Fruit fly (Drosophila melanogaster) whole organism, embryonic: ENCODE data around the gene CG42835.
A peak's percentile ranks its signal among the peaks of the same experiment; 100 is the strongest.

Experiments used
- ATbp ChIP-seq: fragments of 200-800 bp; sonication (Bioruptor generic); optimal IDR thresholded peaks from 2 replicates; lab custom pipeline; 2017; ENCODE audit warnings: missing biosample characterization, mild to moderate bottlenecking, missing genetic modification characterization, missing genetic modification reagents
- CG10654 ChIP-seq: fragments of 200-800 bp; sonication (Bioruptor generic); optimal IDR thresholded peaks from 2 replicates; lab custom pipeline; 2016; ENCODE audit warnings: missing biosample characterization, missing genetic modification characterization
- CG11696 ChIP-seq: fragments of 200-800 bp; sonication (Bioruptor generic); IDR thresholded peaks from 2 replicates; pipeline ENCODE4 v1.3.6; 2022; ENCODE audit warnings: missing biosample characterization, missing genetic modification characterization
- CG12236 ChIP-seq: fragments of 200-800 bp; sonication (Bioruptor generic); optimal IDR thresholded peaks from 2 replicates; lab custom pipeline; 2016; ENCODE audit warnings: missing biosample characterization, missing genetic modification characterization
- CG12659 ChIP-seq: fragments of 200-800 bp; sonication (Bioruptor generic); optimal IDR thresholded peaks from 3 replicates; lab custom pipeline; 2017; ENCODE audit warnings: mild to moderate bottlenecking, missing biosample characterization, missing genetic modification reagents, missing genetic modification characterization
- CG12942 ChIP-seq: fragments of 200-800 bp; sonication (Bioruptor generic); optimal IDR thresholded peaks from 3 replicates; lab custom pipeline; 2016; ENCODE audit warnings: missing biosample characterization, missing genetic modification characterization
- CG13296 ChIP-seq: fragments of 200-800 bp; sonication (Bioruptor generic); optimal IDR thresholded peaks from 3 replicates; lab custom pipeline; 2018; ENCODE audit warnings: missing biosample characterization, mild to moderate bottlenecking, missing genetic modification characterization
- CG13424 ChIP-seq: fragments of 200-800 bp; sonication (Bioruptor generic); optimal IDR thresholded peaks from 2 replicates; lab custom pipeline; 2019; ENCODE audit warnings: missing biosample characterization, mild to moderate bottlenecking, missing genetic modification characterization, moderate library complexity
- CG17385 ChIP-seq: fragments of 200-800 bp; sonication (Bioruptor generic); optimal IDR thresholded peaks from 3 replicates; lab custom pipeline; 2018; ENCODE audit warnings: missing biosample characterization, mild to moderate bottlenecking, missing genetic modification characterization
- CG17612 ChIP-seq: fragments of 200-800 bp; sonication (Bioruptor generic); IDR thresholded peaks from 2 replicates; pipeline ENCODE4 v1.3.6; 2022; ENCODE audit warnings: missing biosample characterization, missing genetic modification characterization
- CG18599 ChIP-seq: fragments of 200-800 bp; sonication (Bioruptor generic); optimal IDR thresholded peaks from 3 replicates; lab custom pipeline; 2017; ENCODE audit warnings: missing biosample characterization, missing genetic modification characterization, mild to moderate bottlenecking, moderate library complexity, missing genetic modification reagents
- CG2120 ChIP-seq: fragments of 200-800 bp; sonication (Bioruptor generic); optimal IDR thresholded peaks from 3 replicates; lab custom pipeline; 2016; ENCODE audit warnings: missing biosample characterization, missing genetic modification characterization
- CG2678 ChIP-seq: fragments of 200-800 bp; sonication (Bioruptor generic); optimal IDR thresholded peaks from 3 replicates; lab custom pipeline; 2019; ENCODE audit warnings: missing biosample characterization, mild to moderate bottlenecking, missing genetic modification characterization, moderate library complexity
- CG2712 ChIP-seq: fragments of 200-800 bp; optimal IDR thresholded peaks from 3 replicates; lab custom pipeline; 2019; ENCODE audit warnings: missing biosample characterization, mild to moderate bottlenecking, missing genetic modification characterization, moderate library complexity
- CG2889 ChIP-seq: fragments of 200-800 bp; sonication (Bioruptor generic); IDR thresholded peaks from 3 replicates; pipeline ENCODE4 v1.3.6; 2022; ENCODE audit warnings: missing biosample characterization, missing genetic modification characterization
- CG4820 ChIP-seq: fragments of 200-800 bp; sonication (Bioruptor generic); optimal IDR thresholded peaks from 3 replicates; lab custom pipeline; 2016; ENCODE audit warnings: missing biosample characterization, missing genetic modification characterization
- CG7357 ChIP-seq: fragments of 200-800 bp; sonication (Bioruptor generic); IDR thresholded peaks from 3 replicates; pipeline ENCODE4 v1.3.6; 2022; ENCODE audit warnings: missing biosample characterization, missing genetic modification characterization
- CG8281 ChIP-seq: fragments of 200-800 bp; sonication (Bioruptor generic); optimal IDR thresholded peaks from 2 replicates; lab custom pipeline; 2018; ENCODE audit warnings: missing biosample characterization, mild to moderate bottlenecking, missing genetic modification characterization, moderate library complexity
- CrebB ChIP-seq: fragments of 200-800 bp; sonication (Bioruptor generic); optimal IDR thresholded peaks from 3 replicates; lab custom pipeline; 2018; ENCODE audit warnings: missing biosample characterization, mild to moderate bottlenecking, missing genetic modification characterization
- Doc2 ChIP-seq: fragments of 200-800 bp; sonication (Bioruptor generic); IDR thresholded peaks from 2 replicates; pipeline ENCODE4 v1.3.6; 2022; ENCODE audit warnings: missing biosample characterization, missing genetic modification characterization
- GATAe ChIP-seq: fragments of 200-800 bp; sonication (Bioruptor generic); conservative IDR thresholded peaks from 2 replicates; pipeline ENCODE4 v1.3.6; 2022; ENCODE audit warnings: missing biosample characterization, missing genetic modification characterization
- Gsc ChIP-seq: fragments of 200-800 bp; sonication (Bioruptor generic); IDR thresholded peaks from 2 replicates; pipeline ENCODE4 v1.3.6; 2022; ENCODE audit warnings: missing biosample characterization, missing genetic modification characterization
- Hmr ChIP-seq: fragments of 200-800 bp; sonication (Bioruptor generic); optimal IDR thresholded peaks from 3 replicates; lab custom pipeline; 2017; ENCODE audit warnings: mild to moderate bottlenecking, missing biosample characterization, missing genetic modification reagents, missing genetic modification characterization
- Mad ChIP-seq: fragments of 200-800 bp; sonication (Bioruptor generic); optimal IDR thresholded peaks from 2 replicates; lab custom pipeline; 2016; ENCODE audit warnings: missing biosample characterization, missing genetic modification characterization
- Med ChIP-seq: fragments of 200-800 bp; sonication (Bioruptor generic); peaks from one replicate; lab custom pipeline; 2016; ENCODE audit warnings: missing biosample characterization, missing genetic modification characterization, mild to moderate bottlenecking, inconsistent platforms, moderate library complexity
- Mes4 ChIP-seq: fragments of 200-800 bp; sonication (Bioruptor generic); optimal IDR thresholded peaks from 2 replicates; lab custom pipeline; 2016; ENCODE audit warnings: missing biosample characterization, missing genetic modification characterization
- Usf ChIP-seq: fragments of 200-800 bp; sonication (Bioruptor generic); optimal IDR thresholded peaks from 2 replicates; lab custom pipeline; 2017; ENCODE audit warnings: missing genotype, missing biosample characterization, missing genetic modification characterization
- Xrp1 ChIP-seq: fragments of 200-800 bp; sonication (Bioruptor generic); IDR thresholded peaks from 2 replicates; pipeline ENCODE4 v1.3.6; 2022; ENCODE audit warnings: missing biosample characterization, missing genetic modification characterization
- dan ChIP-seq: fragments of 200-800 bp; sonication (Bioruptor generic); IDR thresholded peaks from 2 replicates; pipeline ENCODE4 v1.3.6; 2022; ENCODE audit warnings: missing biosample characterization, missing genetic modification characterization
- kni ChIP-seq: fragments of 200-800 bp; sonication (Bioruptor generic); optimal IDR thresholded peaks from 3 replicates; lab custom pipeline; 2017; ENCODE audit warnings: mild to moderate bottlenecking, missing biosample characterization, missing genetic modification reagents, missing genetic modification characterization
- lbe ChIP-seq: fragments of 200-800 bp; sonication (Bioruptor generic); optimal IDR thresholded peaks from 2 replicates; lab custom pipeline; 2016; ENCODE audit warnings: missing biosample characterization, mild to moderate bottlenecking, missing genetic modification characterization
- pfk ChIP-seq: fragments of 200-800 bp; sonication (Bioruptor generic); optimal IDR thresholded peaks from 2 replicates; lab custom pipeline; 2018; ENCODE audit warnings: missing biosample characterization, mild to moderate bottlenecking, missing genetic modification characterization, moderate library complexity
- pzg ChIP-seq: fragments of 200-800 bp; sonication (Bioruptor generic); optimal IDR thresholded peaks from 3 replicates; lab custom pipeline; 2018; ENCODE audit warnings: missing biosample characterization, mild to moderate bottlenecking, missing genetic modification characterization, moderate library complexity
- sens ChIP-seq: fragments of 200-800 bp; sonication (Bioruptor generic); peaks from one replicate; lab custom pipeline; 2016; ENCODE audit warnings: missing biosample characterization, missing genetic modification characterization
- tx ChIP-seq: fragments of 200-800 bp; sonication (Bioruptor generic); optimal IDR thresholded peaks from 2 replicates; lab custom pipeline; 2016; ENCODE audit warnings: missing biosample characterization, missing genetic modification characterization
- yki ChIP-seq: fragments of >200 bp; optimal IDR thresholded peaks from 3 replicates; lab custom pipeline; 2018
- zfh1 ChIP-seq: fragments of 200-800 bp; sonication (Bioruptor generic); IDR thresholded peaks from 3 replicates; pipeline ENCODE4 v1.3.6; 2022; ENCODE audit warnings: missing biosample characterization, missing genetic modification characterization

Gene CG42835

dm6 chr3R:17403618-17404017 lies 16.8 kb upstream of the CG42835 start, which contains the start of gene CG34280:
Gene CG34280 (minus strand): TSS chr3R:17403718.
- TF ChIP-seq CG13296 (no peak), Hmr (GFP tag; lab: Kevin White, UChicago) (no peak), GATAe (GFP tag; lab: Robert Waterston, UW) (no peak), CG13424 (tag; lab: Kevin White, UChicago) (no peak), Mes4 (no peak), Usf (GFP tag; lab: Kevin White, UChicago) (no peak), CG17385 (GFP tag; lab: Kevin White, UChicago) (no peak), CG2889 (GFP tag; lab: Robert Waterston, UW) (no peak), CG12659 (no peak), CG12942 (GFP tag; lab: Kevin White, UChicago) (no peak), CG4820 (GFP tag; lab: Kevin White, UChicago) (no peak), CG17612 (GFP tag; lab: Robert Waterston, UW) (no peak)

DNA sequence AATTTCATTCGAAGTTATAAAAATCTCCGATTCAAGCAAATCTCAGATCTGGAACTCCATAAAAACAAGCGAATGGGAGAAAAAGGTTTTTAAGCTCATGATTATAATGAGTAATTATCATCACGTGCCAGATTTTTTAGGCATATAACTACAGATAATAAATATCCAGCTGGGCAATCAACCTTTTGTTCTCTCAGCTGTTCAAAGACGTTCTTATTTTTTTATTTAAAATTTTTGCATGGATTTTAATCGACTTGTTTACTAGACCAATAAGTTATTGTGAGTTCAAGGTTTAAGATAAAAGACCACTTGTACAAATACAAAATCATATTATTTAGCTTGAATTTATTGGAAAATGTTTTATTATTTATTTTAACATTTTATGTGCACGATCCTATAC lies 16.3 kb upstream of the CG42835 start:
- TF ChIP-seq Med (GFP tag; lab: Kevin White, UChicago): peak; percentile 33
- TF ChIP-seq Hmr (GFP tag; lab: Kevin White, UChicago): peak; percentile 66
- TF ChIP-seq Doc2: no peak
- TF ChIP-seq lbe (GFP tag; lab: Kevin White, UChicago): peak; percentile 75
- TF ChIP-seq CG2889 (GFP tag; lab: Robert Waterston, UW): no peak
- peak; percentile 32 for TF ChIP-seq CG2120 (GFP tag; lab: Kevin White, UChicago)
- TF ChIP-seq sens: peak; percentile 15
- TF ChIP-seq CG2678 (tag; lab: Kevin White, UChicago): peak; percentile 6
- TF ChIP-seq, all 482 proteins: peak for 6

- TF ChIP-seq Xrp1 (GFP tag; lab: Robert Waterston, UW) (no peak), ATbp (GFP tag; lab: Kevin White, UChicago) (no peak), CG11696 (no peak), pzg (GFP tag; lab: Kevin White, UChicago) (no peak), kni (no peak), zfh1 (GFP tag; lab: Robert Waterston, UW) (no peak), pfk (GFP tag; lab: Kevin White, UChicago) (no peak), CG10654 (GFP tag; lab: Kevin White, UChicago) (no peak), Mad (GFP tag; lab: Kevin White, UChicago) (no peak), CrebB (tag; lab: Kevin White, UChicago) (no peak), CG12236 (GFP tag; lab: Kevin White, UChicago) (no peak), CG8281 (tag; lab: Kevin White, UChicago) (no peak), CG7357 (GFP tag; lab: Robert Waterston, UW) (no peak), CG2712 (tag; lab: Kevin White, UChicago) (no peak), tx (GFP tag; lab: Kevin White, UChicago) (no peak), yki (lab: Kevin White, UChicago) (no peak)
Observed at dm6 chr3R:17405009-17405408, 15.4 kb upstream of the CG42835 start, which contains the start of gene CG42823. Gene CG42823 (minus strand): TSS chr3R:17405109.

DNA sequence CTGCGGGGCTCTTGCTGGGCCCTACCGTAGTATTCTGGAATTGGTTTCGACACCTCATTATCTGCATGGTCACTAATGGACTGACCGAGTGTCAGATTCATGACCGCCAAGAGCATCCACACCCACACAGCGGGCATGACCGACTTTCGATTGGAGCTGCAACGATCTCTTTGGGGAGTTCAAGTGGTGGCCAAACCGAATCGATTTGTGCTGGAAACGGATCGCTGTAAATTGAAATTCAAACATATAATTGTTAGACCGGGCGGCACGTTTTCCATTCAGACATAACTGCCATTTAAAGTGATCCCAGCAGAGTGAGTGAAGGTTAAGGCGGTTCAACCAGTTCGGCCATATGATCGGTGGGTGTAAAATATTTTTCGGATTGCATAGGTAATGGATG lies 14.0 kb upstream of the CG42835 start, which contains the start of the genes CG42824 and CG42798:
Gene CG42824, minus strand, starts transcription at position 101 of the 400 bp plus-strand sequence.
Gene CG42798, plus strand, starts transcription at position 268 of the 400 bp plus-strand sequence.
- TF ChIP-seq CG18599 (GFP tag; lab: Kevin White, UChicago) (no peak), Gsc (GFP tag; lab: Robert Waterston, UW) (no peak), dan (no peak)
